Fruit fly (Drosophila melanogaster) whole organism, embryonic: Measurements from ENCODE around the gene CG3009.

Source experiments
- Abd-B ChIP-seq: fragments of 200-800 bp; sonication (Bioruptor generic); optimal IDR thresholded peaks from 2 replicates; lab custom pipeline; 2018; ENCODE audit warnings: missing biosample characterization, mild to moderate bottlenecking, missing genetic modification characterization, moderate library complexity
- CG10209 ChIP-seq: fragments of 200-800 bp; sonication (Bioruptor generic); optimal IDR thresholded peaks from 3 replicates; lab custom pipeline; 2017; ENCODE audit warnings: missing biosample characterization, mild to moderate bottlenecking, missing genetic modification characterization, missing genetic modification reagents
- CG11085 ChIP-seq: fragments of 200-800 bp; sonication (Bioruptor generic); IDR thresholded peaks from 2 replicates; pipeline ENCODE4 v1.3.6; 2022; ENCODE audit warnings: missing biosample characterization, missing genetic modification characterization
- CG11398 ChIP-seq: fragments of 200-800 bp; sonication (Bioruptor generic); optimal IDR thresholded peaks from 2 replicates; lab custom pipeline; 2016; ENCODE audit warnings: missing biosample characterization, missing genetic modification characterization
- CG11456 ChIP-seq: fragments of 200-800 bp; sonication (Bioruptor generic); IDR thresholded peaks from 3 replicates; pipeline ENCODE4 v1.3.6; 2022; ENCODE audit warnings: missing biosample characterization, missing genetic modification characterization
- CG11723 ChIP-seq: fragments of 200-800 bp; sonication (Bioruptor generic); optimal IDR thresholded peaks from 2 replicates; lab custom pipeline; 2017; ENCODE audit warnings: missing biosample characterization, mild to moderate bottlenecking, missing genetic modification characterization
- CG17568 ChIP-seq: fragments of 200-800 bp; sonication (Bioruptor generic); optimal IDR thresholded peaks from 2 replicates; lab custom pipeline; 2018; ENCODE audit warnings: missing biosample characterization, mild to moderate bottlenecking, missing genetic modification characterization, moderate library complexity
- CG1792 ChIP-seq: fragments of 200-800 bp; sonication (Bioruptor generic); optimal IDR thresholded peaks from 2 replicates; lab custom pipeline; 2016; ENCODE audit warnings: missing biosample characterization, missing genetic modification characterization
- CG2678 ChIP-seq: fragments of 200-800 bp; sonication (Bioruptor generic); optimal IDR thresholded peaks from 3 replicates; lab custom pipeline; 2019; ENCODE audit warnings: missing biosample characterization, mild to moderate bottlenecking, missing genetic modification characterization, moderate library complexity
- CG3847 ChIP-seq: fragments of 200-800 bp; sonication (Bioruptor generic); IDR thresholded peaks from 2 replicates; pipeline ENCODE4 v1.3.6; 2022; ENCODE audit warnings: missing biosample characterization, missing genetic modification characterization
- CG43689 ChIP-seq: fragments of 200-800 bp; sonication (Bioruptor generic); IDR thresholded peaks from 2 replicates; pipeline ENCODE4 v1.3.6; 2022; ENCODE audit warnings: missing biosample characterization, missing genetic modification characterization
- CG9437 ChIP-seq: fragments of 200-800 bp; sonication (Bioruptor generic); optimal IDR thresholded peaks from 2 replicates; lab custom pipeline; 2018; ENCODE audit warnings: missing biosample characterization, mild to moderate bottlenecking, missing genetic modification characterization
- CG9609 ChIP-seq: fragments of 200-800 bp; sonication (Bioruptor generic); optimal IDR thresholded peaks from 3 replicates; lab custom pipeline; 2016; ENCODE audit warnings: missing biosample characterization, missing genetic modification characterization
- CrebB ChIP-seq: fragments of 200-800 bp; sonication (Bioruptor generic); optimal IDR thresholded peaks from 3 replicates; lab custom pipeline; 2018; ENCODE audit warnings: missing biosample characterization, mild to moderate bottlenecking, missing genetic modification characterization
- Dad ChIP-seq: fragments of 200-800 bp; sonication (Bioruptor generic); optimal IDR thresholded peaks from 3 replicates; lab custom pipeline; 2016; ENCODE audit warnings: missing biosample characterization, missing genetic modification characterization
- Drgx ChIP-seq: fragments of 200-800 bp; sonication (Bioruptor generic); IDR thresholded peaks from 2 replicates; pipeline ENCODE4 v1.3.6; 2022; ENCODE audit warnings: missing biosample characterization, missing genetic modification characterization
- Ets65A ChIP-seq: fragments of 200-800 bp; sonication (Bioruptor generic); peaks from one replicate; lab custom pipeline; 2016; ENCODE audit warnings: missing biosample characterization, missing genetic modification characterization
- GATAe ChIP-seq: fragments of 200-800 bp; sonication (Bioruptor generic); conservative IDR thresholded peaks from 2 replicates; pipeline ENCODE4 v1.3.6; 2022; ENCODE audit warnings: missing biosample characterization, missing genetic modification characterization
- HHEX ChIP-seq: fragments of 200-800 bp; sonication (Bioruptor generic); optimal IDR thresholded peaks from 3 replicates; lab custom pipeline; 2017; ENCODE audit warnings: missing biosample characterization, mild to moderate bottlenecking, missing genetic modification characterization, missing genetic modification reagents
- HmgD ChIP-seq: fragments of 200-800 bp; sonication (Bioruptor generic); optimal IDR thresholded peaks from 3 replicates; lab custom pipeline; 2016; ENCODE audit warnings: missing biosample characterization, missing genetic modification characterization
- Hmr ChIP-seq: fragments of 200-800 bp; sonication (Bioruptor generic); optimal IDR thresholded peaks from 3 replicates; lab custom pipeline; 2017; ENCODE audit warnings: mild to moderate bottlenecking, missing biosample characterization, missing genetic modification reagents, missing genetic modification characterization
- Hmx ChIP-seq: fragments of 200-800 bp; sonication (Bioruptor generic); optimal IDR thresholded peaks from 2 replicates; lab custom pipeline; 2016; ENCODE audit warnings: missing biosample characterization, missing genetic modification characterization
- Nf-YC ChIP-seq: fragments of 200-800 bp; optimal IDR thresholded peaks from 3 replicates; lab custom pipeline; 2019; ENCODE audit warnings: missing biosample characterization, mild to moderate bottlenecking, missing genetic modification characterization, moderate library complexity
- Pdp1 ChIP-seq, 2 experiments: fragments of 200-800 bp; sonication (Bioruptor generic); optimal IDR thresholded peaks; 3 replicates each; lab custom pipeline; 2016; ENCODE audit warnings: missing biosample characterization in 2 of 2, missing genetic modification characterization in 2 of 2, mild to moderate bottlenecking in 1 of 2, moderate library complexity in 1 of 2
- Sin3A ChIP-seq: fragments of >200 bp; optimal IDR thresholded peaks from 2 replicates; lab custom pipeline; 2018
- Sry-δ ChIP-seq: fragments of 200-800 bp; sonication (Bioruptor generic); optimal IDR thresholded peaks from 2 replicates; lab custom pipeline; 2016; ENCODE audit warnings: missing biosample characterization, missing genetic modification characterization
- TFAM ChIP-seq: fragments of 200-800 bp; sonication (Bioruptor generic); optimal IDR thresholded peaks from 2 replicates; lab custom pipeline; 2017; ENCODE audit warnings: missing biosample characterization, missing genetic modification characterization, inconsistent platforms
- Trl ChIP-seq, 3 experiments: fragments of >200 bp in 2 of 3; fragments of 200-800 bp in 1 of 3; sonication (Bioruptor generic) in 1 of 3; optimal IDR thresholded peaks; 2 replicates in 1 of 3; 3 replicates in 2 of 3; lab custom pipeline; 2016 to 2017; ENCODE audit warnings: missing biosample characterization in 1 of 3, missing genetic modification characterization in 1 of 3
- bab2 ChIP-seq: fragments of 200-800 bp; sonication (Bioruptor generic); optimal IDR thresholded peaks from 2 replicates; lab custom pipeline; 2016; ENCODE audit warnings: missing biosample characterization, missing genetic modification characterization
- cas ChIP-seq: fragments of 200-800 bp; sonication (Bioruptor generic); IDR thresholded peaks from 2 replicates; pipeline ENCODE4 v1.3.6; 2022; ENCODE audit warnings: missing biosample characterization, missing genetic modification characterization
- ci ChIP-seq: fragments of 200-800 bp; sonication (Bioruptor generic); IDR thresholded peaks from 3 replicates; pipeline ENCODE4 v1.3.6; 2022; ENCODE audit warnings: missing biosample characterization, missing genetic modification characterization
- dati ChIP-seq: fragments of 200-800 bp; sonication (Bioruptor generic); IDR thresholded peaks from 2 replicates; pipeline ENCODE4 v1.3.6; 2022; ENCODE audit warnings: missing biosample characterization, missing genetic modification characterization
- fd102C ChIP-seq: fragments of 200-800 bp; sonication (Bioruptor generic); optimal IDR thresholded peaks from 2 replicates; lab custom pipeline; 2018; ENCODE audit warnings: missing biosample characterization, mild to moderate bottlenecking, missing genetic modification characterization, moderate library complexity
- fru ChIP-seq: fragments of >200 bp; optimal IDR thresholded peaks from 2 replicates; lab custom pipeline; 2017
- gem ChIP-seq: fragments of 200-800 bp; sonication (Bioruptor generic); optimal IDR thresholded peaks from 2 replicates; lab custom pipeline; 2019; ENCODE audit warnings: missing biosample characterization, mild to moderate bottlenecking, missing genetic modification characterization, moderate library complexity
- gsb-n ChIP-seq: fragments of 200-800 bp; sonication (Bioruptor generic); optimal IDR thresholded peaks from 3 replicates; lab custom pipeline; 2018; ENCODE audit warnings: missing biosample characterization, mild to moderate bottlenecking, missing genetic modification characterization
- ind ChIP-seq: fragments of 200-800 bp; sonication (Bioruptor generic); optimal IDR thresholded peaks from 3 replicates; lab custom pipeline; 2016; ENCODE audit warnings: missing biosample characterization, missing genetic modification characterization
- knrl ChIP-seq: fragments of 200-800 bp; sonication (Bioruptor generic); IDR thresholded peaks from 3 replicates; pipeline ENCODE4 v1.3.6; 2022; ENCODE audit warnings: missing biosample characterization, missing genetic modification characterization; ENCODE audit not compliant: partially characterized antibody
- mam ChIP-seq: fragments of 200-800 bp; sonication (Bioruptor generic); optimal IDR thresholded peaks from 3 replicates; lab custom pipeline; 2016; ENCODE audit warnings: missing biosample characterization, missing genetic modification characterization
- mirr ChIP-seq: fragments of 200-800 bp; sonication (Bioruptor generic); optimal IDR thresholded peaks from 3 replicates; lab custom pipeline; 2018; ENCODE audit warnings: missing biosample characterization, mild to moderate bottlenecking, missing genetic modification characterization
- nom ChIP-seq: fragments of 200-800 bp; sonication (Bioruptor generic); optimal IDR thresholded peaks from 2 replicates; lab custom pipeline; 2017; ENCODE audit warnings: missing biosample characterization, missing genetic modification characterization, mild to moderate bottlenecking, moderate library complexity, missing genetic modification reagents
- pho ChIP-seq: fragments of 200-800 bp; sonication (Bioruptor generic); optimal IDR thresholded peaks from 2 replicates; lab custom pipeline; 2016; ENCODE audit warnings: missing biosample characterization, missing genetic modification characterization
- phol ChIP-seq: fragments of 200-800 bp; sonication (Bioruptor generic); optimal IDR thresholded peaks from 3 replicates; lab custom pipeline; 2018; ENCODE audit warnings: missing biosample characterization, mild to moderate bottlenecking, missing genetic modification characterization, moderate library complexity
- pzg ChIP-seq: fragments of 200-800 bp; sonication (Bioruptor generic); optimal IDR thresholded peaks from 3 replicates; lab custom pipeline; 2018; ENCODE audit warnings: missing biosample characterization, mild to moderate bottlenecking, missing genetic modification characterization, moderate library complexity
- sd ChIP-seq: fragments of 200-800 bp; sonication (Bioruptor generic); optimal IDR thresholded peaks from 3 replicates; lab custom pipeline; 2018; ENCODE audit warnings: missing biosample characterization, mild to moderate bottlenecking, missing genetic modification characterization, moderate library complexity
- slbo ChIP-seq: fragments of 200-800 bp; sonication (Bioruptor generic); IDR thresholded peaks from 2 replicates; pipeline ENCODE4 v1.3.6; 2022; ENCODE audit warnings: missing biosample characterization, missing genetic modification characterization
- so ChIP-seq: fragments of 200-800 bp; sonication (Bioruptor generic); IDR thresholded peaks from 3 replicates; pipeline ENCODE4 v1.3.6; 2022; ENCODE audit warnings: missing biosample characterization, missing genetic modification characterization
- sqz ChIP-seq: fragments of 200-800 bp; sonication (Bioruptor generic); optimal IDR thresholded peaks from 3 replicates; lab custom pipeline; 2018; ENCODE audit warnings: missing biosample characterization, mild to moderate bottlenecking, missing genetic modification characterization
- ssp ChIP-seq: fragments of 200-800 bp; sonication (Bioruptor generic); IDR thresholded peaks from 2 replicates; pipeline ENCODE4 v1.3.6; 2022; ENCODE audit warnings: missing biosample characterization, missing genetic modification characterization
- twi ChIP-seq: fragments of 200-800 bp; optimal IDR thresholded peaks from 2 replicates; lab custom pipeline; 2019; ENCODE audit warnings: missing biosample characterization, mild to moderate bottlenecking, missing genetic modification characterization, moderate library complexity

CG3009 gene

DNA sequence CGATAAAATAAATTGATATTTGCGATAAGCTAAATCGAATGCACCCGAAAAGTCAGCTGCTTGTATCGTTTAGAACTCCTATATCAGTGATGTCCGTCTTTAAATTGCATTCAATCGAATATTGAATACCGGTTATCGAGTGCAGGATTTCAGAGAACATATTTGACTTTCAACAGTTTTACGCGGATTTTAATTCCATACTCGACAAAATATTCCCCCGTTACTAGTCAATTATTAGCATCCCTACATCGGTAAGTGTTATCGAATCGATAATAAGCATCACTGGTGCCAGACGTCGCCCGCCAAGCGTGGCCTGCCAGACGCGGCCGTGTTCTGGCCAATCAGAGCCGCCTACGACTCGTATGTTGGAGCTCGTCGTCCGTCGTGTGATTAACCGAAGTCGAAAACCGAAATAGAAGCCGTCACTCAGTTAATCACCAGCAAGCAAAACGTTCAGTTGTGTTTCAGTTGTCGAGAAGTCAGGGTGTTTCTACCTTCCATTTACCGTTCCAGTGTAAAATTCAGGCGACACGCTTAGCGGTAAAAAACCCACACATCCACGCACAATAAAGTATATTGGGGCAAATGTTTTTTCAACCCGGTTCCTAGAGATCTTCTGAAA lies 21.4 kb upstream of the CG3009 start, which contains the start of gene ctp (continued):
- TF ChIP-seq gsb-n (tag; lab: Kevin White, UChicago) (no peak), Hmr (GFP tag; lab: Kevin White, UChicago) (peak; percentile 57), gem (peak; percentile 55), slbo (GFP tag; lab: Robert Waterston, UW) (peak; percentile 70), pho (peak; percentile 55), Sry-δ (peak; percentile 75), bab2 (peak; percentile 41), ci (GFP tag; lab: Robert Waterston, UW) (peak; percentile 69; the same call in 2 of the 3 replicates), HHEX (GFP tag; lab: Kevin White, UChicago) (peak; percentile 58), Ets65A (GFP tag; lab: Kevin White, UChicago) (peak; percentile 65), CG43689 (GFP tag; lab: Robert Waterston, UW) (no peak), Dad (GFP tag; lab: Kevin White, UChicago) (no peak), Hmx (GFP tag; lab: Kevin White, UChicago) (no peak), dati (GFP tag; lab: Robert Waterston, UW) (no peak), CG17568 (GFP tag; lab: Kevin White, UChicago) (peak; percentile 54), CG3847 (no peak; the same call in 1 of the 2 replicates), Abd-B (GFP tag; lab: Kevin White, UChicago) (no peak), nom (GFP tag; lab: Kevin White, UChicago) (peak; percentile 76), knrl (GFP tag; lab: Robert Waterston, UW) (peak; percentile 38), GATAe (GFP tag; lab: Robert Waterston, UW) (no peak), CG9437 (GFP tag; lab: Kevin White, UChicago) (peak; percentile 11), CG2678 (peak; percentile 53), mirr (GFP tag; lab: Kevin White, UChicago) (peak; percentile 64), cas (GFP tag; lab: Robert Waterston, UW) (no peak), so (0 out of 3 replicates have a peak, but pooled peaks have one; percentile 38), TFAM (no peak), CG11723 (GFP tag; lab: Kevin White, UChicago) (no peak), ind (peak; percentile 56), Pdp1 (GFP tag; optimal IDR thresholded peaks at IDR 0.05; lab: Kevin White, UChicago) (peak; percentile 48 to 61), mam (GFP tag; lab: Kevin White, UChicago) (peak; percentile 53), Sin3A (lab: Kevin White, UChicago) (no peak), CG10209 (no peak), CG1792 (GFP tag; lab: Kevin White, UChicago) (no peak), fd102C (GFP tag; lab: Kevin White, UChicago) (no peak), CG9609 (GFP tag; lab: Kevin White, UChicago) (peak; percentile 56), HmgD (GFP tag; lab: Kevin White, UChicago) (peak; percentile 37), twi (tag; lab: Kevin White, UChicago) (peak; percentile 21), Drgx (GFP tag; lab: Robert Waterston, UW) (no peak; the same call in 1 of the 2 replicates), ssp (no peak), phol (peak; percentile 41), Nf-YC (peak; percentile 100), Trl (optimal IDR thresholded peaks at IDR 0.05; lab: Kevin White, UChicago) (no peak), Trl (GFP tag; optimal IDR thresholded peaks at IDR 0.05; lab: Kevin White, UChicago) (peak; percentile 48), CG11398 (no peak), CG11085 (GFP tag; lab: Robert Waterston, UW) (no peak), pzg (GFP tag; lab: Kevin White, UChicago) (peak; percentile 70), fru (lab: Kevin White, UChicago) (no peak), CrebB (tag; lab: Kevin White, UChicago) (peak; percentile 71), sd (tag; lab: Kevin White, UChicago) (peak; percentile 8), CG11456 (GFP tag; lab: Robert Waterston, UW) (0 out of 3 replicates have a peak, but pooled peaks have one; percentile 53), sqz (peak; percentile 70)
